Worm (Caenorhabditis elegans) whole organism, young adult: ENCODE results near the gene frm-8.
A peak's percentile ranks its signal among the peaks of the same experiment; 100 is the strongest.

ENCODE experiments used
- B0336.3 ChIP-seq: fragments of 200-800 bp; sonication (Bioruptor generic); IDR thresholded peaks from 2 replicates; pipeline ENCODE4 v1.3.6; 2022; ENCODE audit warnings: missing genetic modification characterization, missing compliant biosample characterization
- C06A6.2 ChIP-seq: fragments of 200-800 bp; sonication (Bioruptor generic); conservative IDR thresholded peaks from 2 replicates; pipeline ENCODE4 v1.3.6; 2022; ENCODE audit warnings: missing genetic modification characterization, missing compliant biosample characterization
- F23B12.7 ChIP-seq: sonication (generic microtip); optimal IDR thresholded peaks from 2 replicates; lab custom pipeline; 2017; ENCODE audit warnings: missing genetic modification characterization, mild to moderate bottlenecking, missing compliant biosample characterization, antibody characterized with exemption, moderate library complexity; ENCODE audit not compliant: insufficient read depth
- F33H1.4 ChIP-seq: fragments of 200-800 bp; sonication (Bioruptor generic); IDR thresholded peaks from 2 replicates; pipeline ENCODE4 v1.3.6; 2022; ENCODE audit warnings: missing genetic modification reagents, missing genetic modification characterization, missing compliant biosample characterization
- F49E8.2 ChIP-seq: sonication (generic microtip); optimal IDR thresholded peaks from 3 replicates; lab custom pipeline; 2017; ENCODE audit warnings: missing genetic modification characterization, mild to moderate bottlenecking, missing compliant biosample characterization, antibody characterized with exemption, moderate library complexity; ENCODE audit not compliant: insufficient read depth
- Y53G8AR.9 ChIP-seq: fragments of 200-800 bp; sonication (Bioruptor generic); conservative IDR thresholded peaks from 2 replicates; pipeline ENCODE4 v1.3.6; 2022; ENCODE audit warnings: missing genetic modification reagents, missing genetic modification characterization, missing compliant biosample characterization
- attf-6 ChIP-seq: fragments of 200-800 bp; sonication (Bioruptor generic); IDR thresholded peaks from 2 replicates; pipeline ENCODE4 v1.3.6; 2022; ENCODE audit warnings: missing genetic modification reagents, missing genetic modification characterization, missing compliant biosample characterization
- ccch-3 ChIP-seq: fragments of 200-800 bp; sonication (Bioruptor generic); optimal IDR thresholded peaks from 2 replicates; lab custom pipeline; 2018; ENCODE audit warnings: mild to moderate bottlenecking, missing genetic modification characterization, missing compliant biosample characterization
- cebp-2 ChIP-seq: fragments of 200-800 bp; sonication (Bioruptor generic); IDR thresholded peaks from 2 replicates; pipeline ENCODE4 v1.3.6; 2022; ENCODE audit warnings: missing genetic modification characterization, missing compliant biosample characterization
- ceh-79 ChIP-seq: sonication (generic microtip); optimal IDR thresholded peaks from 2 replicates; lab custom pipeline; 2017; ENCODE audit warnings: mild to moderate bottlenecking, missing genetic modification characterization, missing compliant biosample characterization
- chd-7 ChIP-seq: sonication (generic microtip); optimal IDR thresholded peaks from 2 replicates; lab custom pipeline; 2016; ENCODE audit warnings: mild to moderate bottlenecking, missing genetic modification characterization, moderate library complexity, missing compliant biosample characterization
- dpff-1 ChIP-seq: sonication (generic microtip); optimal IDR thresholded peaks from 2 replicates; lab custom pipeline; 2017; ENCODE audit warnings: mild to moderate bottlenecking, missing genetic modification characterization, missing compliant biosample characterization
- dpl-1 ChIP-seq: fragments of 150-350 bp; optimal IDR thresholded peaks from 2 replicates; lab custom pipeline; 2014; ENCODE audit warnings: missing biosample characterization, missing genetic modification reagents, missing genetic modification characterization
- egrh-3 ChIP-seq: fragments of 200-800 bp; sonication (Bioruptor generic); IDR thresholded peaks from 2 replicates; pipeline ENCODE4 v1.3.6; 2022; ENCODE audit warnings: missing genetic modification reagents, missing genetic modification characterization, missing compliant biosample characterization
- ekl-4 ChIP-seq: fragments of 200-800 bp; sonication (Bioruptor generic); IDR thresholded peaks from 2 replicates; pipeline ENCODE4 v1.3.6; 2022; ENCODE audit warnings: missing genetic modification reagents, missing genetic modification characterization, missing compliant biosample characterization
- ets-4 ChIP-seq: fragments of 200-800 bp; sonication (Bioruptor generic); optimal IDR thresholded peaks from 2 replicates; lab custom pipeline; 2018; ENCODE audit warnings: mild to moderate bottlenecking, missing genetic modification characterization, missing compliant biosample characterization
- gei-17 ChIP-seq: fragments of 200-800 bp; sonication (Bioruptor generic); optimal IDR thresholded peaks from 2 replicates; lab custom pipeline; 2018; ENCODE audit warnings: mild to moderate bottlenecking, missing genetic modification characterization, missing compliant biosample characterization
- hlh-26 ChIP-seq: fragments of 200-800 bp; sonication (Bioruptor generic); conservative IDR thresholded peaks from 2 replicates; pipeline ENCODE4 v1.3.6; 2022; ENCODE audit warnings: missing genetic modification reagents, missing genetic modification characterization, missing compliant biosample characterization
- hmg-1.2 ChIP-seq: fragments of 200-800 bp; sonication (Bioruptor generic); IDR thresholded peaks from 2 replicates; pipeline ENCODE4 v1.3.6; 2022; ENCODE audit warnings: missing genetic modification reagents, missing genetic modification characterization, missing compliant biosample characterization
- lin-54 ChIP-seq: fragments of 200-800 bp; sonication (Bioruptor generic); optimal IDR thresholded peaks from 2 replicates; lab custom pipeline; 2018; ENCODE audit warnings: mild to moderate bottlenecking, missing genetic modification characterization, missing compliant biosample characterization
- mxl-1 ChIP-seq: sonication (generic microtip); optimal IDR thresholded peaks from 2 replicates; lab custom pipeline; 2016; ENCODE audit warnings: missing genetic modification characterization, missing compliant biosample characterization
- nhr-120 ChIP-seq: fragments of 200-800 bp; sonication (Bioruptor generic); IDR thresholded peaks from 2 replicates; pipeline ENCODE4 v1.3.6; 2022; ENCODE audit warnings: missing genetic modification characterization, missing compliant biosample characterization
- nhr-179 ChIP-seq: sonication (generic microtip); optimal IDR thresholded peaks from 2 replicates; lab custom pipeline; 2016; ENCODE audit warnings: mild to moderate bottlenecking, missing genetic modification characterization, missing compliant biosample characterization
- pbrm-1 ChIP-seq: fragments of 200-800 bp; sonication (Bioruptor generic); IDR thresholded peaks from 2 replicates; pipeline ENCODE4 v1.3.6; 2022; ENCODE audit warnings: missing genetic modification reagents, missing genetic modification characterization, missing compliant biosample characterization
- rcor-1 ChIP-seq: fragments of 200-800 bp; sonication (Bioruptor generic); IDR thresholded peaks from 2 replicates; pipeline ENCODE4 v1.3.6; 2022; ENCODE audit warnings: missing genetic modification reagents, missing genetic modification characterization, missing compliant biosample characterization
- repo-1 ChIP-seq: sonication (generic microtip); optimal IDR thresholded peaks from 2 replicates; lab custom pipeline; 2017; ENCODE audit warnings: mild to moderate bottlenecking, missing genetic modification characterization, missing compliant biosample characterization
- rpc-1 ChIP-seq, 2 experiments: fragments of 150-350 bp in 1 of 2; sonication (generic microtip) in 1 of 2; optimal IDR thresholded peaks; 2 replicates each; lab custom pipeline; 2014 to 2018; ENCODE audit warnings: missing biosample characterization in 1 of 2, missing genetic modification characterization in 1 of 2, missing genetic modification reagents in 1 of 2, missing genotype in 1 of 2
- snpc-1.1 ChIP-seq: sonication (generic microtip); optimal IDR thresholded peaks from 2 replicates; lab custom pipeline; 2017; ENCODE audit warnings: missing genetic modification characterization, mild to moderate bottlenecking, missing compliant biosample characterization, antibody characterized with exemption, moderate library complexity, missing genotype, missing genetic modification reagents; ENCODE audit not compliant: insufficient read depth
- snpc-1.3 ChIP-seq: sonication (generic microtip); optimal IDR thresholded peaks from 2 replicates; lab custom pipeline; 2017; ENCODE audit warnings: missing genetic modification characterization, mild to moderate bottlenecking, missing compliant biosample characterization, antibody characterized with exemption, moderate library complexity, missing genotype, missing genetic modification reagents; ENCODE audit not compliant: insufficient read depth
- snpc-4 ChIP-seq, 5 experiments: fragments of 150-350 bp in 1 of 5; sonication (generic microtip) in 4 of 5; optimal IDR thresholded peaks; 2 replicates each; lab custom pipeline; 2014 to 2018; ENCODE audit warnings: missing genetic modification characterization in 5 of 5, missing biosample characterization in 3 of 5, antibody characterized with exemption in 2 of 5, mild to moderate bottlenecking in 2 of 5, missing compliant biosample characterization in 2 of 5, missing genotype in 2 of 5, moderate library complexity in 2 of 5, missing genetic modification reagents in 1 of 5
- tlf-1 ChIP-seq: fragments of 200-800 bp; sonication (Bioruptor generic); optimal IDR thresholded peaks from 2 replicates; lab custom pipeline; 2018; ENCODE audit warnings: mild to moderate bottlenecking, missing genetic modification characterization, missing compliant biosample characterization
- unc-130 ChIP-seq: sonication (generic microtip); optimal IDR thresholded peaks from 2 replicates; lab custom pipeline; 2016; ENCODE audit warnings: missing genetic modification reagents, missing genetic modification characterization, missing compliant biosample characterization
- xnd-1 ChIP-seq: sonication (generic microtip); optimal IDR thresholded peaks from 2 replicates; lab custom pipeline; 2016; ENCODE audit warnings: missing genotype, missing genetic modification reagents, missing genetic modification characterization, missing compliant biosample characterization
- ztf-18 ChIP-seq: sonication (generic microtip); optimal IDR thresholded peaks from 2 replicates; lab custom pipeline; 2016; ENCODE audit warnings: missing genotype, mild to moderate bottlenecking, missing genetic modification characterization, missing compliant biosample characterization
- ztf-22 ChIP-seq: fragments of 200-800 bp; sonication (Bioruptor generic); optimal IDR thresholded peaks from 2 replicates; lab custom pipeline; 2018; ENCODE audit warnings: mild to moderate bottlenecking, missing genetic modification characterization, moderate library complexity, missing compliant biosample characterization
- ztf-28 ChIP-seq: fragments of 200-800 bp; sonication (Bioruptor generic); IDR thresholded peaks from 2 replicates; pipeline ENCODE4 v1.3.6; 2022; ENCODE audit warnings: missing genetic modification reagents, missing genetic modification characterization, missing compliant biosample characterization
- ztf-3 ChIP-seq: fragments of 200-800 bp; sonication (Bioruptor generic); optimal IDR thresholded peaks from 2 replicates; lab custom pipeline; 2018; ENCODE audit warnings: mild to moderate bottlenecking, missing genetic modification characterization, missing compliant biosample characterization

frm-8 gene

DNA sequence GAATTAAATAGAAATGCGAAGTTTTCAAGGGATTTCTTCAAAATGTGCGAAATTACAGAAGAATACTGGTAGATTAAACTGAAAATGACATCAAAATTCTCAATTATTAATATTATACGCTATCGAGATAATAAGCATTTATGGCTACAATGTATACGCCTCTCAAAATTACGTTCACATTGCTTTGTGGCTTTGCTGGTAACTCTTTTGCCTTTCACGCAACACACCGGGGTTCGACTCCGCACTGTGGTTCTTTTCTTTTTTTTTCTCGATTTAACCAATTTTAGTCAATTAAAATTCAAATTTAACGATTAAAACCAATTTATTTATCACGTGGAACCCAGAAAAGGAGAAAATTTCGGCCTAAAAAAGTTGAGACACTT lies 30.1 kb upstream of the frm-8 start (continued):
- peak; percentile 68; the same call in 1 of the 2 replicates for TF ChIP-seq attf-6 (GFP tag; lab: Robert Waterston, UW)
- TF ChIP-seq rcor-1 = no peak
- TF ChIP-seq tlf-1 (GFP tag; lab: Kevin White, UChicago) = peak; percentile 33
- TF ChIP-seq ztf-3 (GFP tag; lab: Kevin White, UChicago) = no peak
- peak; percentile 24 for TF ChIP-seq F49E8.2
- TF ChIP-seq ztf-28 = peak; percentile 55; the same call in 1 of the 2 replicates
- TF ChIP-seq Y53G8AR.9 = peak; percentile 77
- TF ChIP-seq chd-7 (tag; lab: Kevin White, UChicago) = no peak
- peak; percentile 26 for TF ChIP-seq ceh-79 (tag; lab: Kevin White, UChicago)
- TF ChIP-seq dpff-1 (tag; lab: Kevin White, UChicago) = peak; percentile 38
- TF ChIP-seq nhr-120 (GFP tag; lab: Robert Waterston, UW) = 0 out of 2 replicates have a peak, but pooled peaks have one; percentile 64
- TF ChIP-seq mxl-1 (tag; lab: Kevin White, UChicago) = peak; percentile 88
- TF ChIP-seq ekl-4 (GFP tag; lab: Robert Waterston, UW) = no peak
- peak; percentile 49 for TF ChIP-seq lin-54 (GFP tag; lab: Kevin White, UChicago)
- no peak for TF ChIP-seq ets-4
- TF ChIP-seq nhr-179 (tag; lab: Kevin White, UChicago) = peak; percentile 8
- TF ChIP-seq unc-130 = peak; percentile 46
- TF ChIP-seq repo-1 (tag; lab: Kevin White, UChicago) = peak; percentile 41
- TF ChIP-seq pbrm-1 (GFP tag; lab: Robert Waterston, UW) = peak; percentile 47; the same call in 1 of the 2 replicates
- TF ChIP-seq C06A6.2 (GFP tag; lab: Robert Waterston, UW) = no peak
- no peak for TF ChIP-seq egrh-3 (GFP tag; lab: Robert Waterston, UW)
- TF ChIP-seq snpc-4 (GFP tag; optimal IDR thresholded peaks at IDR 0.05; lab: Kevin White, UChicago) = no peak
- TF ChIP-seq snpc-4 (tag; optimal IDR thresholded peaks at IDR 0.05; lab: Kevin White, UChicago) = peak in 1 of 4 experiments; percentile 43
- peak; percentile 90 for TF ChIP-seq cebp-2 (GFP tag; lab: Robert Waterston, UW)
- TF ChIP-seq F33H1.4 (GFP tag; lab: Robert Waterston, UW) = no peak; the same call in 1 of the 2 replicates
- peak; percentile 58 for TF ChIP-seq snpc-1.3 (tag; lab: Kevin White, UChicago)
- TF ChIP-seq F23B12.7 (tag; lab: Kevin White, UChicago) = peak; percentile 3
- peak; percentile 73 for TF ChIP-seq ztf-18 (tag; lab: Kevin White, UChicago)
- peak; percentile 30 for TF ChIP-seq ztf-22 (GFP tag; lab: Kevin White, UChicago)
- no peak for TF ChIP-seq ccch-3 (GFP tag; lab: Kevin White, UChicago)
- TF ChIP-seq xnd-1 (tag; lab: Kevin White, UChicago) = peak; percentile 4
- peak; percentile 84 for TF ChIP-seq rpc-1 (optimal IDR thresholded peaks at IDR 0.05; lab: Kevin White, UChicago)
- TF ChIP-seq rpc-1 (tag; optimal IDR thresholded peaks at IDR 0.05; lab: Kevin White, UChicago) = peak; percentile 98
- peak; percentile 40 for TF ChIP-seq snpc-1.1
- TF ChIP-seq hmg-1.2 = peak; percentile 48
- no peak for TF ChIP-seq dpl-1
- TF ChIP-seq gei-17 (GFP tag; lab: Kevin White, UChicago) = no peak
- TF ChIP-seq B0336.3 = peak; percentile 33; the same call in 1 of the 2 replicates
- TF ChIP-seq hlh-26 (GFP tag; lab: Robert Waterston, UW) = no peak
